Worm (Caenorhabditis elegans) whole organism, late embryonic: ENCODE data around the gene nhr-199.

Experiments used
- pha-4 ChIP-seq: fragments of 150-350 bp; optimal IDR thresholded peaks from 2 replicates; lab custom pipeline; 2018; ENCODE audit warnings: missing biosample characterization, missing genetic modification reagents, missing genetic modification characterization
- pqm-1 ChIP-seq: sonication (generic microtip); optimal IDR thresholded peaks from 2 replicates; lab custom pipeline; 2016; ENCODE audit warnings: missing genetic modification characterization, missing compliant biosample characterization

ce11 chrV:15685599-15685998 lies 14.1 kb downstream of the nhr-199 start, which contains the start of gene nhr-196:
- TF ChIP-seq pha-4 (tag; lab: Kevin White, UChicago) (no peak), pqm-1 (tag; lab: Kevin White, UChicago) (no peak)
